Worm (Caenorhabditis elegans): ENCODE measurements around the gene ran-5.

DNA sequence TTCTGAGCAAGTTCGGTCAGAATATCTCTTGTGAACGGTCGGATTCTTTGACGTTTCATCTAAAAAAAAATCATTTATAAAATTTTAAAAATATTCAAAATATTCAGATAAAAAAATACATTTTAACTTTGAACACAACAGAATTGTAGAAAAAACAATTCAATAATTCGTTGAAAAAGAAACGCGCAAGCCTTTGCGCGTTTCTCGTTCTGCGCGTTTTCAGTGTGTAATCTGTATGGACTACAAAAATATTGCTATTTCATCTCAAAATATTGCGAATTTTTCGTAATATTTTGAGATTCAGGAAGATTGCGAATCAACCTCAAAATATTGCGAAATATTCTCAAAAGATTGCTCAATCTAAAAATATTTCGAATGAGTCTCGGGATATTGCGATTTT is 8.0 kb downstream of the ran-5 start, which contains the start of gene R12C12.7:
- TF ChIP-seq pax-1 (tag; optimal IDR thresholded peaks at IDR 0.05) (no peak), ceh-30 (tag; optimal IDR thresholded peaks at IDR 0.05) (no peak), ama-1 (optimal IDR thresholded peaks at IDR 0.05) (no peak), ceh-9 (tag; optimal IDR thresholded peaks at IDR 0.05) (no peak), pag-3 (tag; optimal IDR thresholded peaks at IDR 0.05; ENCODE audit: borderline replicate concordance) (no peak), ahr-1 (tag; optimal IDR thresholded peaks at IDR 0.05) (no peak)

All from whole organism, late embryonic.